Worm (Caenorhabditis elegans) whole organism, mixed stage, embryonic: ENCODE results near the gene idpp-12.

Experiments
- blmp-1 ChIP-seq: fragments of 150-350 bp; optimal IDR thresholded peaks from 2 replicates; lab custom pipeline; 2014; ENCODE audit warnings: missing biosample characterization, missing genetic modification characterization
- elt-3 ChIP-seq: fragments of 150-350 bp; optimal IDR thresholded peaks from 2 replicates; lab custom pipeline; 2014; ENCODE audit warnings: missing biosample characterization, missing genetic modification characterization
- lsy-2 ChIP-seq: fragments of 150-350 bp; optimal IDR thresholded peaks from 2 replicates; lab custom pipeline; 2014; ENCODE audit warnings: missing biosample characterization, missing genetic modification characterization
- nhr-76 ChIP-seq: sonication (generic microtip); optimal IDR thresholded peaks from 2 replicates; lab custom pipeline; 2017; ENCODE audit warnings: missing biosample characterization, missing genetic modification characterization
- snpc-4 ChIP-seq: fragments of 150-350 bp; optimal IDR thresholded peaks from 2 replicates; lab custom pipeline; 2014; ENCODE audit warnings: missing biosample characterization, missing genetic modification characterization
- sptf-1 ChIP-seq: sonication (generic microtip); optimal IDR thresholded peaks from 2 replicates; lab custom pipeline; 2017; ENCODE audit warnings: mild to moderate bottlenecking, missing genetic modification characterization, moderate library complexity, missing compliant biosample characterization
- tbx-8 ChIP-seq: fragments of 200-800 bp; sonication (Bioruptor generic); optimal IDR thresholded peaks from 2 replicates; lab custom pipeline; 2018; ENCODE audit warnings: mild to moderate bottlenecking, missing genetic modification characterization, moderate library complexity, missing compliant biosample characterization
- unc-62 ChIP-seq: fragments of 150-350 bp; optimal IDR thresholded peaks from 2 replicates; lab custom pipeline; 2014; ENCODE audit warnings: missing biosample characterization, missing genetic modification reagents, missing genetic modification characterization
- ztf-11 ChIP-seq: fragments of 150-350 bp; optimal IDR thresholded peaks from 2 replicates; lab custom pipeline; 2014; ENCODE audit warnings: missing biosample characterization, missing genetic modification characterization

- TF ChIP-seq snpc-4, result no peak
- no peak for TF ChIP-seq nhr-76 (tag; lab: Kevin White, UChicago)
- no peak for TF ChIP-seq blmp-1 (tag; lab: Kevin White, UChicago)
- TF ChIP-seq sptf-1, result no peak
- no peak for TF ChIP-seq ztf-11 (tag; lab: Kevin White, UChicago)
- no peak for TF ChIP-seq elt-3 (tag; lab: Kevin White, UChicago)
- no peak for TF ChIP-seq unc-62 (GFP tag; lab: Kevin White, UChicago)
- no peak for TF ChIP-seq lsy-2 (tag; lab: Kevin White, UChicago)
- TF ChIP-seq tbx-8 (GFP tag; lab: Kevin White, UChicago), result no peak
Measured at ce11 chrIV:3271342-3271741, 32.4 kb upstream of the idpp-12 start.
